Fruit fly (Drosophila melanogaster) S2 (cell line): Measurements from ENCODE around the gene CG3909.
A peak's percentile ranks its signal among the peaks of the same experiment; 100 is the strongest.

Experiments used
- CG8478 ChIP-seq: fragments of >200 bp; optimal IDR thresholded peaks from 2 replicates; lab custom pipeline; 2018
- CTCF ChIP-seq, 2 experiments: fragments of >200 bp; optimal IDR thresholded peaks; 2 replicates each; lab custom pipeline; 2018

Gene CG3909

DNA sequence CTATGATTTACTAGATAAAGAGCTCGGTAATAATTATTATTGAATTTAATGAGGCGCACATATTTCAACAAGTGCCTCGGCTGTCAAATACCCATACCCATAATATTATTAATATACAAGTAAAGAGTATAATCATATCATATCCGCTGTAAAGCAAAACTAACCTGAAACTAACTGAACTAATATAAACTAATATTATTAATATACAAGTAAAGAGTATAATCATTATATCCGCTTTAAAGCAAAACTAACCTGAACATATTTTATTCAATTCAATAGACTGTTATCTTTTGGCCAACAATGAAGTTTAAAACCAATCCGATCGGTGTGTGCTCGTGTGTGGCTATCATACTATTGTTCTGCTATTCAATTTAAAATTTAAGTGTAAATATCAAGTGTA is 23.4 kb downstream of the CG3909 start, which contains the start of gene CG33783:
Gene CG33783, plus strand, starts transcription at position 301 of the 400 bp plus-strand sequence.
- TF ChIP-seq CTCF (optimal IDR thresholded peaks at IDR 0.05; lab: Kevin White, UChicago), result no peak
- TF ChIP-seq CG8478 (lab: Kevin White, UChicago), result no peak

DNA sequence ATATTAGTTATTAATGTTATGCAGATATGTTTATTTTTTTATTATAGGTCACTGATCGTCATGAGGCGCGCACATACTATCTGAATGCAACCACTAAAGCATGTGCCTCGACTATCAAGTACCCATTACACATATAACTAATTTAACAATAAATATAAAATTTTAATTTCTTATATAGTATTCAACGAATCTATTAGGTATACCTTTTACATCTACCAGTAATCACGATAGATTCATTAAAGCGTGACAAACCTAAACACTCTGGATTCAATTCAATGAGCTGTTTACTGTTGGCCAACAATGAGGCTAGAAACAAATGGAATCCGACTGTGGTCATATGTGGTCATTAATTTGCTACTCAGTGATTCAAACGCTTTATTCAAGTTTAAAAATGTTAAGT is 24.5 kb downstream of the CG3909 start, which contains the start of gene CG33784:
Gene CG33784, plus strand, starts transcription at position 301 of the 400 bp plus-strand sequence.
- TF ChIP-seq CTCF (optimal IDR thresholded peaks at IDR 0.05; lab: Kevin White, UChicago) (no peak), CG8478 (lab: Kevin White, UChicago) (no peak)

DNA sequence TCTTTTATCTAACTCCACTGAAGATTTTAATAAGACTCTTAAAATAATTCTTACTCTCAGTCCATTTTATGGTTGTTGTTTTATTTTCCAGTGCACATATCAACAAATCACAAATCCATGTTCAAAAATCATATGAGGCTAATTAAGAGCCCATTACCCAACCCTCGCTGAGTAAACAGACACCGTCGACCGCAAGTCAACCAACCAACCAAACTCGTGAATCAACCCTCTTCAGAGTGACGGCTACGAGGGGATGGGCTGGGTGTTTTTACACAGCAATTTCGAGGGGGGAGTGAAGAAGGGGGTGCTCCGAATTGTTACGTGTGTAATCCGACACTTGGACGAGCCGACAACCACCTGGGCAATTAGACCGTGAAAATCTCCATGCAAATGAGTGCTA is 25.7 kb downstream of the CG3909 start:
- TF ChIP-seq CTCF (optimal IDR thresholded peaks at IDR 0.05; lab: Kevin White, UChicago) (no peak), CG8478 (lab: Kevin White, UChicago) (no peak)

DNA sequence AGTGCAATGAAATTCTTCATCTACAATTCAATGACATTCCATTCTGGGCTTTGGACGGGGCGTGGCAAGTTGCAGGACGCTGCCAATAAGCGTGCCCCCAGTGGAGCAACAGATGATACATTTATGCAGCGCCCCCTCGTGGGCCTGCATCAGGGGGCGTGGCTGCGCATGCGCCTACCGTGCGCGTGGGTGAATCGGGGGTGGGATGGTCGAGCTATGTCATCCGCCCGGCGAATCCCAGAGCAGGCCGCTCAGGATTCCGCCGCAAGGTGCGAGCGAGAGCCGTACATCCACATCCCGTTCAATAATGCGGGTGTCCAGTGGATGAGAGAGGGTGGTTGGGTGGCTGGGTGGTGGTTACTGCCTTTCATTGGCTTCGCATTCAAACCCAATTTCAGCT is 27.1 kb downstream of the CG3909 start:
- TF ChIP-seq CG8478 (lab: Kevin White, UChicago) (no peak), CTCF (optimal IDR thresholded peaks at IDR 0.05; lab: Kevin White, UChicago) (no peak)

DNA sequence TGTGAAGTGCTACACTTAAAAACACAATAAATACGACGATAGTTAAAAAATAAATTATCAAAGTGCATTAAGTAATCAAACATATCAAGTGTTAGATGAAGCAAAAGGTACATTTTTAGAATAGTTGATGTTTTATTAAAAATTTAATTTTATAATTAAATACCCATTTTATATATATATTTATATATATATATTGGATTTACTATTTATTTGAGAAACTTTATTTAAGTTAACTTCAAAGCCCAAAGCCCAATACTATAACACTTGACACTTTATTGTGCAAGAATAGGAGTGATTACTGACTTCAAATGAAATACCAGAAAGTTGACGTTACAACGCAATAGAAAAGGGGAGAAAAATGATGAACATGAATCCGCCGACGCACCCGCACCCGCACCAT is 27.7 kb downstream of the CG3909 start, which contains the start of gene nerfin-2:
Gene nerfin-2, plus strand, starts transcription at position 301 of the 400 bp plus-strand sequence.
- TF ChIP-seq CG8478 (lab: Kevin White, UChicago), result no peak
- no peak for TF ChIP-seq CTCF (optimal IDR thresholded peaks at IDR 0.05; lab: Kevin White, UChicago)

DNA sequence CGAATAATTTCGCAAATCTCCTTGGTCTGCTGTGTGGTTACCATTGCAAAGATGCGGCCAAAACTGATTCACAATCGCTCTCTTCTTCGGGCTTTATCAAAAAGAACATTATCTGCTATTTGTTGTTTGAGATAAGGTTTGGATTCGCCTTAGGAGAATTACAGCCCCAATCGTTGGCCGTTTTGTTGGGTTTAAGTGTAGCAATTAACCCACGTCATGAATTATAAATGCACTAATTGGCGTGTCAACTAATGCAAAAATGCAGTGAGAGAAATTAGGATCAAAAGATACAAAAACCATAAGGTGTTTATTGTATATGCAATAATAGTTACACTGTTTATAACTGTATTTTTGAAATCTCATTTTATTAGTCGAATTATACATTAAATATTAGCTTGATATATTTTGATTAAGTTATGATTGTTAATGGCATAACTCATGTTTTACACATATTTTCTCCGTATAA is 32.3 kb downstream of the CG3909 start, which contains the start of gene Alp13:
Gene Alp13, minus strand, starts transcription at position 51 of the 466 bp plus-strand sequence.
- no peak for TF ChIP-seq CTCF (optimal IDR thresholded peaks at IDR 0.05; lab: Kevin White, UChicago)
- TF ChIP-seq CG8478 (lab: Kevin White, UChicago), result no peak

DNA sequence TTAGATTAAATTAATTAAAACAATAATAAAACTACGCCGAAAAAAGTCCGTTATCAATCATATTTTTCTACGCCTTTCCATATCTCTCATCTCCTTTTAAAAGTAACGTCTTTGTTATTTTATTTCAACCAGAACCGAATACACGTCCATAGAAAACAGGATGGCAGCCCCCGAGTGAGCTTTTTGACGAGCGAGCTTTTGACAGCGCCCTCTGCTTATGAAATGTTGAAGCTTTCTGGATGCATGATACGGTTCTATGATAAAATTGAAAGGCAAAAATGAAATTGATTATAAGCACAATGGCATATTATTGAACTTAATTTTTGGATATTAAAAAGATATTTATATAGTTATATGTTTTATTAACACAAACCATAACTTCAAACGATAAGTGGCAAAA is 33.6 kb downstream of the CG3909 start:
- peak in 1 of 2 experiments; percentile 54 for TF ChIP-seq CTCF (optimal IDR thresholded peaks at IDR 0.05; lab: Kevin White, UChicago)
- no peak for TF ChIP-seq CG8478 (lab: Kevin White, UChicago)

DNA sequence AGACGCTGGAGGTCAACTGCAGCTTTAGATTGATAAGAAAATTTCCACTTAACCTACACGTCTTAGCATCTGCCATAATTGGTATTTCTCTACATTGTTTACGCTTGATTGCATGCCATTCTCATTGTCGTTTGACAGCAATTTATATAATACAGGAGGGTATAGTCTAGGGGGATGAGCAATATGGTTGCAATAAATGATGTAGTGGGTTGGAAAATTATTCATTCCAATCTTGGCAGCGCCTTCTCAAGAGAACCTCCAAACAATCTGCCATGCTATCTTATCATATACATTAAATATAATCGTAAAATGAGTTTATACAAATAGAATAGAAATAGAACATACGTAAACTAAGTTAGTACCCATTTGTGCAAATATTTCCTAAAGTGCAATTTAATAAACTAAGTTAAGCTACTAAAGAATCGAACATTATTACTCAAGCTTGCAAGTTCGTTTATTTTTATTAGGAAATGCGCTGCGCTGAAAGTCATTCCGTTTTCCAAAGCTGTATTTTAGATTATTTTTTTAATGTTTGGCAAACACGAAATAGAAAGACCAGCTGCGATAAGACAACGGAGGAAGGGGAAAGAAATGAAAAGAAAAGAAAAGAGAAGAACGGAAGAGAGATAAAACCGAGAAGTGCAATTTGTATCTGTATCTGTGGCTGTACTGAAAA is 35.5 kb downstream of the CG3909 start:
- TF ChIP-seq CTCF (optimal IDR thresholded peaks at IDR 0.05; lab: Kevin White, UChicago) (no peak), CG8478 (lab: Kevin White, UChicago) (no peak)

DNA sequence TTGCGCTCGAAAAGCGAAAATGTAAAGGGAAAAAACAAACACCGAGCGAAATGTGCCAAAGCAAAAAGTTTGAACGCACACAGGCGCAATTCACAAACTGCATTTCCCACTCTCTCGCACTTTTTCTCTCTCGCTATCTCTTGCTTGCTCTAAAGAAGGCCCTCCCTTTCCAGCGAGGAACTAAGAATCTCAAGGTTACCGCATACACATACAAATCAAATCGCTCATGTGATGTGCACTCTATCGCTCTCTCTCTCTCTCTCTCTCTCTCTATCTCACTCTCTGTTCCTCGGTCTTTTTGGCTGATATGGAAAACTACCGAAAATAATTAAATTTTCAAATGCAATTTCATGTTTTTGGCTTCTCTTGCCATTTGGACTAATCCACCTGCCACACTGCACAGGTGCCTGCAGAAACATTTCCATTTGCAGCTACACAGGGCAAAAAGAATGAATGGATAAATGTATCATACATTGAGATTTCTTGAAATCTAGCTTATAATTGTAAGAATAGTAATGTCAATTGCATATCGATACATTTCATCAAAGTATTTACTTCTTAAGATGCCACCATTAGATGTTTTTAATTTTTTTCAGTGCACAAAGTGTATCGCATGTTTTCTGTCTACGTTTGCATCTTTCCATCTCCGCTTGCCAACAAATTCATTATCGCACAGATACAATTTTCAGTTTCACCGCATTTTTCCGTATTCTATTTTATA is 36.4 kb downstream of the CG3909 start:
- TF ChIP-seq CTCF (optimal IDR thresholded peaks at IDR 0.05; lab: Kevin White, UChicago), result no peak
- no peak for TF ChIP-seq CG8478 (lab: Kevin White, UChicago)

DNA sequence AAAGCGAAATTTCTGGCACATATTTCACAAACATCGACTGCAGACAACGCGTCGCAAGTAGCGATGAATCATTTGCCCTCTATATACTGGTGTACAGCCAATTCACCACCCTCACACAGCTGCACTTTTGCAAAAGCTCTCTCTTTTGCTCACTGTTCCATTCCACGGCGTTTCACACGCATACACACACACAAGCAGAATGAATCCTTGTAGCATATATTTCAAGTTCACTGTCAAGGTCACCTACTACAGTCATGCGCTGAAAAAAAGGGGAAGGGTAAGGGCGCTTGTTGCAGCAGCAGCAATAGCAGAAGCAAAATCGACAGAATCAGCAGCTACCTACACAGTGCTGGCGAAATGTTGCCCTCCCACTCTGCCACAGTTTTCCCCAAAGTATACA is 37.6 kb downstream of the CG3909 start:
- TF ChIP-seq CTCF (optimal IDR thresholded peaks at IDR 0.05; lab: Kevin White, UChicago) (no peak), CG8478 (lab: Kevin White, UChicago) (no peak)

DNA sequence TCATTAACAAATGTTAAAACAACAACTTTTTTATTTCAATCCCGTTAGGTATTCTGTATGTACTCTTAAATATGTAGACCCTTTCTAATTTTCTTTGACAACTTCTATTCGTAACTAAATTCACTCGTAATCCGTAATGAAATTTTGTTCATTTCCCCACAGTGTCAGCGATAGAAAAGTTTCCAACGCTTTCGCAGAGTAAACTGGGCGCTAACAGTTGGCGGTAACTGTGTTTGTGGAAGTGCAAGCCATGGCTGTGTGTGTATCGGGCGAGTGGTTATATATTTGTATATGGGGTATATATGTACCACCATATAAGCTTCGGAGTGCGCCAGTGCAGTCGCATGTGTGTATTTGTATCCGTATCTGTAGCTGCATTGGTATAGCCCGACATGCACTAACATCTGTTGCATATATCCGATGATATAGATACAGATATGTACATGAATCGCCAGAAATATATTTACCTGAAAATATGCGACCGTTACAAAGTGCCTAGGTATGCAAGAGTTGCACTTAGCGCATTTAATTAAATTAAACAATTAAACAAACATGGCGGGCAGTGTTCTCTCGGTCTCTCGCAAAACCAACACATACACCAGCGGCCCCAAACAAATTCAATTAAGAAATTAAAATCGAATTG is 38.5 kb downstream of the CG3909 start:
- TF ChIP-seq CG8478 (lab: Kevin White, UChicago), result no peak
- TF ChIP-seq CTCF (optimal IDR thresholded peaks at IDR 0.05; lab: Kevin White, UChicago), result no peak

DNA sequence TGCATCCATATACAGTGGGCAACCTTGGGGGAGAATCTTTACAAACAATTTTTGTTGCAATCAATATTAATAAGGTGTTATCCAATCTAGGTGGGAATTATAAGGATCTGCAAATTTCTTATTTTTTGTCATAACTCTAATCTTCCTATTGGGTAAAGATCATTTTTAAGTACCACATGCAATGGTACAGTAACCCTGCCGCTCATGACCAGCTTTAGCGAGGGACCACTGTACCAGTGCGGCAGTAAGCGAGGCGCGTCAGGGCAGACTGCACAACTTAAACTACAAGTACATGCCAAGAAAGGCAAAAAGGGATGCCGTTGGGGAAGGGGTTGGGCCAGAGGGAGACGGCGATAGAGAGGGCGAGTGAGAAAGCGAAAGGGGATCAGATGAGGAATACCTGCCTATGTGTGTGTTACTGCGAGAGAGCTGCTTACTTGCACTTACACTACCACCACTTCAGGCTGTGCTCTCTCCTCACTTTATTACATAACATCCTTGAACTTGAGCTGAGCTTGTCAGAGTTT is 39.5 kb downstream of the CG3909 start:
- TF ChIP-seq CG8478 (lab: Kevin White, UChicago) (no peak), CTCF (optimal IDR thresholded peaks at IDR 0.05; lab: Kevin White, UChicago) (no peak)

DNA sequence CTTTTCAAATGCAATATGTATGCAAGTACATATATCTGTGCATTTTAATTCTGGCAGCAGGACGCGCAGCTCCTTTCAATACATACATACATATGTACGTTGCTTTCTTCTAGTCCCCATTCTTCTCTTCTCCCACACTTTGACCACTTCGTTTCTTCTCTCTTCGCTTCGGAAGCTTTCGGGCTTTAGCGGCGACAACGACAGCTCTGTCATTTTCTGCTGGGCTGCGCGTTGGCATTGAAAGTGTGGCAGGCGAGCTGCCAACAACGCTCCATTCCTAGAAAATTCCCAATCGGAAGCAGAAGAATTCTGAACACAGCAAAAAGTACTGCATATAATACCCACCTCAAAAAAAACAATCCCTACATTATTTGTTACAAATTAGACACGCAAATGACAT is 40.0 kb downstream of the CG3909 start:
- TF ChIP-seq CG8478 (lab: Kevin White, UChicago) (no peak), CTCF (optimal IDR thresholded peaks at IDR 0.05; lab: Kevin White, UChicago) (no peak)

DNA sequence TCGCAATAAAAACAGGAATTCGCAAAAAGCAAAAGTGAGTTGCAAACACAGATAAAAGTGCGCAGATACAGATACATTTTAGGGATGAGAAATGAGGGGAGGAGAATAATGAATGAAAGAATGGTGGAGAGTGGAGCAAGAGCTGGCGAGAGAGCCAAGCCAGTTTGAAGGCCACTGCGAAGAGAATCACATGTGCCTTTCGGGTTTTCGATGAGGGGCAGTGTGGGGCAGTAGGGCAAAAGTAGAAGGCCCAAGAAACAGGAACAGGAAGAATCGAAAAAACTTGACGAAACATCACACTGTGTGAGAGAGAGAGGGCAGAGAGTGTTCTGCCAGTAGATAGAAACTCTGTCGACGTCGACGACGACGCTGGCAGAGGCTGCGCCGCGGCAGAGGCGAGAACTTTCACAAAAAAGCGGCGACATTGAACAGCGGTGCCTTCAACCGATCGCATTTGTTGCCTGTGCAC is 41.1 kb downstream of the CG3909 start:
- TF ChIP-seq CG8478 (lab: Kevin White, UChicago) (no peak), CTCF (optimal IDR thresholded peaks at IDR 0.05; lab: Kevin White, UChicago) (no peak)
